Worm (Caenorhabditis elegans) whole organism, young adult: ENCODE measurements around the gene R09D1.12.

Source experiments
- B0336.3 ChIP-seq: fragments of 200-800 bp; sonication (Bioruptor generic); IDR thresholded peaks from 2 replicates; pipeline ENCODE4 v1.3.6; 2022; ENCODE audit warnings: missing genetic modification characterization, missing compliant biosample characterization
- C17E4.6 ChIP-seq: fragments of 200-800 bp; sonication (Bioruptor generic); IDR thresholded peaks from 2 replicates; pipeline ENCODE4 v1.3.6; 2022; ENCODE audit warnings: missing genetic modification reagents, missing genetic modification characterization, missing compliant biosample characterization
- K11D2.4 ChIP-seq: fragments of 200-800 bp; sonication (Bioruptor generic); IDR thresholded peaks from 2 replicates; pipeline ENCODE4 v1.3.6; 2022; ENCODE audit warnings: missing genetic modification reagents, missing genetic modification characterization, missing compliant biosample characterization
- K12H6.12 ChIP-seq: fragments of 200-800 bp; sonication (Bioruptor generic); optimal IDR thresholded peaks from 2 replicates; lab custom pipeline; 2018; ENCODE audit warnings: mild to moderate bottlenecking, missing genetic modification characterization, missing compliant biosample characterization
- ZK185.1 ChIP-seq: sonication (generic microtip); optimal IDR thresholded peaks from 2 replicates; lab custom pipeline; 2016; ENCODE audit warnings: mild to moderate bottlenecking, missing genetic modification characterization, missing compliant biosample characterization; ENCODE audit not compliant: poor library complexity, severe bottlenecking
- akir-1 ChIP-seq: fragments of 200-800 bp; sonication (Bioruptor generic); optimal IDR thresholded peaks from 2 replicates; lab custom pipeline; 2018; ENCODE audit warnings: mild to moderate bottlenecking, missing genetic modification characterization, moderate library complexity, missing compliant biosample characterization
- ama-1 ChIP-seq, 3 experiments: fragments of 150-350 bp in 1 of 3; sonication (generic microtip) in 2 of 3; optimal IDR thresholded peaks; 2 replicates each; lab custom pipeline; 2014 to 2018; ENCODE audit warnings: missing biosample characterization in 2 of 3, missing genetic modification characterization in 2 of 3, missing genetic modification reagents in 2 of 3
- attf-5 ChIP-seq: fragments of 200-800 bp; sonication (Bioruptor generic); optimal IDR thresholded peaks from 2 replicates; lab custom pipeline; 2018; ENCODE audit warnings: mild to moderate bottlenecking, missing genetic modification characterization, missing compliant biosample characterization
- cebp-2 ChIP-seq: fragments of 200-800 bp; sonication (Bioruptor generic); IDR thresholded peaks from 2 replicates; pipeline ENCODE4 v1.3.6; 2022; ENCODE audit warnings: missing genetic modification characterization, missing compliant biosample characterization
- ceh-100 ChIP-seq: fragments of 200-800 bp; sonication (Bioruptor generic); IDR thresholded peaks from 2 replicates; pipeline ENCODE4 v1.3.6; 2022; ENCODE audit warnings: missing genetic modification reagents, missing genetic modification characterization, missing compliant biosample characterization
- ceh-27 ChIP-seq: fragments of 200-800 bp; sonication (Bioruptor generic); optimal IDR thresholded peaks from 2 replicates; lab custom pipeline; 2018; ENCODE audit warnings: mild to moderate bottlenecking, missing genetic modification characterization, moderate library complexity, missing compliant biosample characterization
- die-1 ChIP-seq: sonication (generic microtip); optimal IDR thresholded peaks from 2 replicates; lab custom pipeline; 2016; ENCODE audit warnings: missing genotype, mild to moderate bottlenecking, missing genetic modification characterization, missing compliant biosample characterization
- egl-44 ChIP-seq: fragments of 200-800 bp; sonication (Bioruptor generic); IDR thresholded peaks from 2 replicates; pipeline ENCODE4 v1.3.6; 2022; ENCODE audit warnings: missing genetic modification reagents, missing genetic modification characterization, missing compliant biosample characterization
- egrh-3 ChIP-seq: fragments of 200-800 bp; sonication (Bioruptor generic); IDR thresholded peaks from 2 replicates; pipeline ENCODE4 v1.3.6; 2022; ENCODE audit warnings: missing genetic modification reagents, missing genetic modification characterization, missing compliant biosample characterization
- ets-4 ChIP-seq: fragments of 200-800 bp; sonication (Bioruptor generic); optimal IDR thresholded peaks from 2 replicates; lab custom pipeline; 2018; ENCODE audit warnings: mild to moderate bottlenecking, missing genetic modification characterization, missing compliant biosample characterization
- fkh-3 ChIP-seq: sonication (generic microtip); optimal IDR thresholded peaks from 2 replicates; lab custom pipeline; 2016; ENCODE audit warnings: mild to moderate bottlenecking, missing genetic modification characterization, missing compliant biosample characterization
- him-1 ChIP-seq: sonication (generic microtip); optimal IDR thresholded peaks from 2 replicates; lab custom pipeline; 2016; ENCODE audit warnings: missing genotype, missing genetic modification reagents, missing genetic modification characterization, missing compliant biosample characterization
- hmg-1.2 ChIP-seq: fragments of 200-800 bp; sonication (Bioruptor generic); IDR thresholded peaks from 2 replicates; pipeline ENCODE4 v1.3.6; 2022; ENCODE audit warnings: missing genetic modification reagents, missing genetic modification characterization, missing compliant biosample characterization
- hsf-1 ChIP-seq: fragments of 200-800 bp; sonication (Bioruptor generic); IDR thresholded peaks from 2 replicates; pipeline ENCODE4 v1.3.6; 2022; ENCODE audit warnings: missing genetic modification reagents, missing genetic modification characterization, missing compliant biosample characterization
- let-526 ChIP-seq: fragments of 200-800 bp; sonication (Bioruptor generic); IDR thresholded peaks from 2 replicates; pipeline ENCODE4 v1.3.6; 2022; ENCODE audit warnings: missing genetic modification reagents, missing genetic modification characterization, missing compliant biosample characterization
- lin-26 ChIP-seq: fragments of 200-800 bp; sonication (Bioruptor generic); IDR thresholded peaks from 2 replicates; pipeline ENCODE4 v1.3.6; 2022; ENCODE audit warnings: missing genetic modification reagents, missing genetic modification characterization, missing compliant biosample characterization
- lin-40 ChIP-seq: sonication (generic microtip); optimal IDR thresholded peaks from 2 replicates; lab custom pipeline; 2016; ENCODE audit warnings: missing genetic modification characterization, mild to moderate bottlenecking, missing compliant biosample characterization, missing genotype, missing genetic modification reagents
- lin-54 ChIP-seq: fragments of 200-800 bp; sonication (Bioruptor generic); optimal IDR thresholded peaks from 2 replicates; lab custom pipeline; 2018; ENCODE audit warnings: mild to moderate bottlenecking, missing genetic modification characterization, missing compliant biosample characterization
- madf-10 ChIP-seq: sonication (generic microtip); optimal IDR thresholded peaks from 2 replicates; lab custom pipeline; 2016; ENCODE audit warnings: mild to moderate bottlenecking, missing genetic modification characterization, missing compliant biosample characterization
- mcd-1 ChIP-seq: fragments of 200-800 bp; sonication (Bioruptor generic); IDR thresholded peaks from 2 replicates; pipeline ENCODE4 v1.3.6; 2022; ENCODE audit warnings: missing genetic modification reagents, missing genetic modification characterization, missing compliant biosample characterization
- mel-28 ChIP-seq: sonication (generic microtip); optimal IDR thresholded peaks from 2 replicates; lab custom pipeline; 2016; ENCODE audit warnings: borderline replicate concordance, mild to moderate bottlenecking, missing genetic modification characterization, missing compliant biosample characterization
- mxl-1 ChIP-seq: sonication (generic microtip); optimal IDR thresholded peaks from 2 replicates; lab custom pipeline; 2016; ENCODE audit warnings: missing genetic modification characterization, missing compliant biosample characterization
- nfyb-1 ChIP-seq: fragments of 200-800 bp; sonication (Bioruptor generic); IDR thresholded peaks from 2 replicates; pipeline ENCODE4 v1.3.6; 2022; ENCODE audit warnings: missing genetic modification reagents, missing genetic modification characterization, missing compliant biosample characterization
- nhr-80 ChIP-seq: sonication (generic microtip); optimal IDR thresholded peaks from 2 replicates; lab custom pipeline; 2016; ENCODE audit warnings: missing genetic modification characterization, missing compliant biosample characterization
- pbrm-1 ChIP-seq: fragments of 200-800 bp; sonication (Bioruptor generic); IDR thresholded peaks from 2 replicates; pipeline ENCODE4 v1.3.6; 2022; ENCODE audit warnings: missing genetic modification reagents, missing genetic modification characterization, missing compliant biosample characterization
- rcor-1 ChIP-seq: fragments of 200-800 bp; sonication (Bioruptor generic); IDR thresholded peaks from 2 replicates; pipeline ENCODE4 v1.3.6; 2022; ENCODE audit warnings: missing genetic modification reagents, missing genetic modification characterization, missing compliant biosample characterization
- sea-2 ChIP-seq: fragments of 200-800 bp; sonication (Bioruptor generic); IDR thresholded peaks from 2 replicates; pipeline ENCODE4 v1.3.6; 2022; ENCODE audit warnings: missing genetic modification characterization, missing compliant biosample characterization
- snpc-4 ChIP-seq, 5 experiments: fragments of 150-350 bp in 1 of 5; sonication (generic microtip) in 4 of 5; optimal IDR thresholded peaks; 2 replicates each; lab custom pipeline; 2014 to 2018; ENCODE audit warnings: missing genetic modification characterization in 5 of 5, missing biosample characterization in 3 of 5, antibody characterized with exemption in 2 of 5, mild to moderate bottlenecking in 2 of 5, missing compliant biosample characterization in 2 of 5, missing genotype in 2 of 5, moderate library complexity in 2 of 5, missing genetic modification reagents in 1 of 5
- somi-1 ChIP-seq: fragments of 200-800 bp; sonication (Bioruptor generic); optimal IDR thresholded peaks from 2 replicates; lab custom pipeline; 2018; ENCODE audit warnings: mild to moderate bottlenecking, missing genetic modification characterization, missing compliant biosample characterization
- tbp1 ChIP-seq: fragments of 200-800 bp; sonication (Bioruptor generic); optimal IDR thresholded peaks from 2 replicates; lab custom pipeline; 2018; ENCODE audit warnings: mild to moderate bottlenecking, missing genetic modification characterization, missing compliant biosample characterization
- zfh-2 ChIP-seq: fragments of 200-800 bp; sonication (Bioruptor generic); conservative IDR thresholded peaks from 2 replicates; pipeline ENCODE4 v1.3.6; 2022; ENCODE audit warnings: missing genetic modification reagents, missing genetic modification characterization, missing compliant biosample characterization
- ztf-22 ChIP-seq: fragments of 200-800 bp; sonication (Bioruptor generic); optimal IDR thresholded peaks from 2 replicates; lab custom pipeline; 2018; ENCODE audit warnings: mild to moderate bottlenecking, missing genetic modification characterization, moderate library complexity, missing compliant biosample characterization
- ztf-25 ChIP-seq: fragments of 200-800 bp; sonication (Bioruptor generic); IDR thresholded peaks from 2 replicates; pipeline ENCODE4 v1.3.6; 2022; ENCODE audit warnings: missing genetic modification reagents, missing genetic modification characterization, missing compliant biosample characterization
- ztf-28 ChIP-seq: fragments of 200-800 bp; sonication (Bioruptor generic); IDR thresholded peaks from 2 replicates; pipeline ENCODE4 v1.3.6; 2022; ENCODE audit warnings: missing genetic modification reagents, missing genetic modification characterization, missing compliant biosample characterization
- ztf-6 ChIP-seq: fragments of 200-800 bp; sonication (Bioruptor generic); IDR thresholded peaks from 2 replicates; pipeline ENCODE4 v1.3.6; 2022; ENCODE audit warnings: missing genetic modification reagents, missing genetic modification characterization, missing compliant biosample characterization

R09D1.12 gene

DNA sequence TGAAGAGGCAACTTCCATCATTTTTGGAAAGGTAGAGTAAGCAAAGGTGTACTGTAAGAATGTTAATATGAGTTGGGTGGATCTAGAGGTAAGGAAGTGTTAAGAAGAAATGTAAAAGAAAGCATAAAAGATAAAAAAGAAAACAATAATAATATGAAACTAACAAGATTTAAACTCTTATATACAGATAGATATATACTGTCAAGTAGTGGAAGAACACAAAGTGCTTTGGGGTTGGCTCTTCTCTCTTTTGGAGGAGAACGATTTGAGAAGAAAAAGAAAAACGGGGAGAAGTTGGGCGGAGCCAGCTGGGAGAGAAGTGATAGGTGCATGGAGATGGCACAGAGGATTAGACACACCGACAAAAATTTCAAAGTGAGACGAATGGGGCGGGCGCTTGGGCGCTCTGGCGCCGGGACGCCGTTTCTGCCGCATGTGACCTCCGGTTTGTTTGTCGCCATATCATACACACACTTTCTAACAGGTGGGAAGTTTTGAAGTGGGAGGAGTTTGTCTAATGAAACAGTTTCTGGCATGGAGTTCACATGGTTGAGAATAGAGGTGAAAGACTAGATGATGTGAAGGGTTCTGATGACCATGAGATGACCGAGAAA is 35.4 kb upstream of the R09D1.12 start, which contains the start of gene T19H5.4 (continued):
- TF ChIP-seq nhr-80 (tag; lab: Kevin White, UChicago) (peak; percentile 90), ceh-27 (GFP tag; lab: Kevin White, UChicago) (peak; percentile 23), lin-54 (GFP tag; lab: Kevin White, UChicago) (peak; percentile 40), madf-10 (tag; lab: Kevin White, UChicago) (peak; percentile 14), B0336.3 (peak; percentile 56; the same call in 1 of the 2 replicates), sea-2 (GFP tag; lab: Robert Waterston, UW) (0 out of 2 replicates have a peak, but pooled peaks have one; percentile 30), somi-1 (GFP tag; lab: Kevin White, UChicago) (peak; percentile 67), tbp1 (peak; percentile 34), hmg-1.2 (GFP tag; lab: Robert Waterston, UW) (peak; percentile 53; the same call in 1 of the 2 replicates), egl-44 (GFP tag; lab: Robert Waterston, UW) (peak; percentile 73), egrh-3 (peak; percentile 38; the same call in 1 of the 2 replicates), let-526 (GFP tag; lab: Robert Waterston, UW) (0 out of 2 replicates have a peak, but pooled peaks have one; percentile 65), lin-26 (peak; percentile 52; the same call in 1 of the 2 replicates), ztf-22 (GFP tag; lab: Kevin White, UChicago) (peak; percentile 59), fkh-3 (tag; lab: Kevin White, UChicago) (no peak), K11D2.4 (peak; percentile 62; the same call in 1 of the 2 replicates), ceh-100 (no peak), attf-5 (GFP tag; lab: Kevin White, UChicago) (peak; percentile 82), ets-4 (GFP tag; lab: Kevin White, UChicago) (peak; percentile 91), zfh-2 (GFP tag; lab: Robert Waterston, UW) (peak; percentile 95), mcd-1 (peak; percentile 33; the same call in 1 of the 2 replicates), akir-1 (no peak), snpc-4 (GFP tag; optimal IDR thresholded peaks at IDR 0.05; lab: Kevin White, UChicago) (no peak), snpc-4 (tag; optimal IDR thresholded peaks at IDR 0.05; lab: Kevin White, UChicago) (peak in 1 of 4 experiments; percentile 12), K12H6.12 (peak; percentile 41), pbrm-1 (GFP tag; lab: Robert Waterston, UW) (no peak), ztf-28 (GFP tag; lab: Robert Waterston, UW) (no peak), nfyb-1 (GFP tag; lab: Robert Waterston, UW) (peak; percentile 29; the same call in 1 of the 2 replicates), lin-40 (tag; lab: Kevin White, UChicago) (peak; percentile 47), ZK185.1 (tag; lab: Kevin White, UChicago) (peak; percentile 32)

DNA sequence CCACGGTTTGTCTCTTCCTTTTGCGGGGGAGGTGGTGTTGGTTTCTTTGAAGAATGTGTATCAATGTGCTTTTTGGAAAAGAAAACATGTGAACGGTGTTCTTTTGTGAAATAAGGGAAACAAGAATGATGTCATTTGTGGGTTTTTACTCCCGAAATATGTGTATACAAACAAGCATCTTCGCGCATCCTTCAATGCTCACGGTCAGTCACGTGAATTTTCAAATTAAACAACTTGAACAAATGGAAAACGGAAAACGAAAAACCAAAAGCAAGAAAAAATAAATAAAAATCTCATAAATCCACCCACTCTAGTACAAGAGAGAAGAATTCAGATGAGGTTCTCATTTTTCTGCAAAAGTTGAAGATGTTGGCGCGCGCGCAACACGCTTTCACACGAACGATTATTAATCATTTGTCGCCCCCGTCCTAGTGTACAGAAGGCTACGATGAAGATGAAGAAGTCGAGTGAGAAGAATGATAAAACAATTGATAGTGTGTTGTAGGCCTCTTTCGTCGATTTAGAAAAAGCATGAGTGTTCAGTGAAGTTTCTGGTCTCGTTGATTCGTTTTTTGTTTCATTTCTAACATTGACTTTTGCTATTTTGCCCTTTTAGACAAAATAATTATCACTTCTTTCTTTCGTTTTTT is 33.1 kb upstream of the R09D1.12 start:
- TF ChIP-seq mcd-1, result no peak
- TF ChIP-seq, all 124 proteins: peak for 0

DNA sequence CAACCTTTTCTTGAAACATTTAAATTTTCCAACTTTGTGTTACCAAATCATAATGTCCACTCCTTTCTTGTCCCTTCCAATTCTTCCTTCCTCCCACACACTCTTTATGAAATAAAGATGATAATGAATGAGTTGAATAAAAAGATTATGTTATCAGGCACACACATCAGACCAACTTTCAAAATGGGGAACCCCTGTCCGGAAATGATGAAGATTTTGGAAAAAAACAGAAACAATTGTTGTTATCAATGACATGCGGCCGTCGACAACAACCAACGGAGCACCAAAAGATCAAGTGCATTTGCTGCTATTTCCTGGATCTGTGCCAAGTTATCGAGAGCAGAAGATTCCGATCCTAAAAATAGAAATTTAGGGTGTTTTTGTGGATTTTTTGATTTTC is 31.3 kb upstream of the R09D1.12 start:
- TF ChIP-seq cebp-2 (GFP tag; lab: Robert Waterston, UW) (no peak), ama-1 (optimal IDR thresholded peaks at IDR 0.05; lab: Kevin White, UChicago) (no peak), ama-1 (GFP tag; optimal IDR thresholded peaks at IDR 0.05; lab: Kevin White, UChicago) (no peak), nhr-80 (tag; lab: Kevin White, UChicago) (no peak), die-1 (tag; lab: Kevin White, UChicago) (no peak), ceh-100 (no peak), C17E4.6 (GFP tag; lab: Robert Waterston, UW) (no peak), ztf-25 (GFP tag; lab: Robert Waterston, UW) (no peak), mel-28 (tag; lab: Kevin White, UChicago) (no peak), ztf-6 (GFP tag; lab: Robert Waterston, UW) (no peak), rcor-1 (GFP tag; lab: Robert Waterston, UW) (no peak), mxl-1 (tag; lab: Kevin White, UChicago) (no peak), hsf-1 (GFP tag; lab: Robert Waterston, UW) (no peak), him-1 (tag; lab: Kevin White, UChicago) (no peak), ets-4 (GFP tag; lab: Kevin White, UChicago) (no peak)
- TF ChIP-seq, all 124 proteins: peak for 0
